Worm (Caenorhabditis elegans): Measurements from ENCODE around the gene fmo-2.

ce11 chrIV:10695203-10695602 lies 12.9 kb downstream of the fmo-2 start, which contains the start of gene R102.4:
- TF ChIP-seq unc-62 (GFP tag; optimal IDR thresholded peaks at IDR 0.05) (no peak), pha-4 (tag; optimal IDR thresholded peaks at IDR 0.05) (no peak), lin-15B (tag; optimal IDR thresholded peaks at IDR 0.05) (no peak)
